ENCODE assay signal across 4 fruit fly cellular contexts in the genomic region with DNA sequence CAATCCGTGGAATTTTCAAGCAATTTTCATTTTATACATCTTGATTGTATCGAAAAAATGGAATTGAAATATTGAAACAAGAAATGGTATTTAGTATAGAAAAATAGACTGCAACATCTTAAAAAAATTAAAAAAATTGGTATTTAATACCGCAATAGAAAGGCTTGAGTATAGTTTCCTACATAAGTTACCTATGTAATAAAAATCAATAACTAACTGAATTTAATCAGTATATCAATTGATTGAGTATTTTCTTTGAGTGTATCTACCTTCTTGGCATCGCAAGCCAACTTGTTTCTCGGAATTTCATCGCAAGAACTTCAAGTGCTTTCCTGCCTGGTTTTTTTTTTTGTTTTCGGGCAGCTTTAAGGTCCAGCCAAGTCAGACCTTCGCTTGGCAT.
TF ChIP-seq lines count a peak whose summit lies in the region.

No protein-coding gene starts in this region.

- no peak for TF ChIP-seq CTCF in whole organism, embryonic (GFP tag; optimal IDR thresholded peaks at IDR 0.05; lab: Kevin White, UChicago)

TF ChIP-seq in whole organism, embryonic, 481 proteins besides CTCF, POLR2A, EP300 and RAD21 (continues in another document):
- TF ChIP-seq CG4730 (GFP tag; IDR thresholded peaks at IDR 0.05; lab: Robert Waterston, UW), result no peak
- no peak for TF ChIP-seq kni (GFP tag; optimal IDR thresholded peaks at IDR 0.05; lab: Kevin White, UChicago)
- TF ChIP-seq CG14710 (tag; optimal IDR thresholded peaks at IDR 0.05; lab: Kevin White, UChicago), result peak; percentile 0
- TF ChIP-seq Xrp1 (GFP tag; IDR thresholded peaks at IDR 0.05; lab: Robert Waterston, UW), result peak; percentile 62; the same call in 1 of the 2 replicates
- TF ChIP-seq unc-4 (GFP tag; IDR thresholded peaks at IDR 0.05; lab: Robert Waterston, UW; ENCODE audit: partially characterized antibody), result no peak
- peak; percentile 36; the same call in 2 of the 3 replicates for TF ChIP-seq tgo (GFP tag; IDR thresholded peaks at IDR 0.05; lab: Robert Waterston, UW)
- TF ChIP-seq fu2 (GFP tag; optimal IDR thresholded peaks at IDR 0.05; lab: Kevin White, UChicago), result no peak
- TF ChIP-seq lola (GFP tag; optimal IDR thresholded peaks at IDR 0.05; lab: Kevin White, UChicago), result peak in 1 of 3 experiments; percentile 38
- TF ChIP-seq CG2712 (tag; optimal IDR thresholded peaks at IDR 0.05; lab: Kevin White, UChicago), result peak; percentile 5
- peak; percentile 43 to 58 for TF ChIP-seq bsh (GFP tag; optimal IDR thresholded peaks at IDR 0.05; lab: Kevin White, UChicago)
- peak; percentile 2 for TF ChIP-seq CG17385 (GFP tag; optimal IDR thresholded peaks at IDR 0.05; lab: Kevin White, UChicago)
- peak; percentile 28 for TF ChIP-seq CG11504 (tag; optimal IDR thresholded peaks at IDR 0.05; lab: Kevin White, UChicago)
- TF ChIP-seq CG7839 (tag; optimal IDR thresholded peaks at IDR 0.05; lab: Kevin White, UChicago), result peak; percentile 13
- TF ChIP-seq Atf-2 (GFP tag; optimal IDR thresholded peaks at IDR 0.05; lab: Kevin White, UChicago), result no peak
- TF ChIP-seq tx (GFP tag; optimal IDR thresholded peaks at IDR 0.05; lab: Kevin White, UChicago), result no peak
- peak; percentile 20; the same call in 1 of the 2 replicates for TF ChIP-seq stc (GFP tag; IDR thresholded peaks at IDR 0.05; lab: Robert Waterston, UW)
- TF ChIP-seq cwo (GFP tag; optimal IDR thresholded peaks at IDR 0.05; lab: Kevin White, UChicago), result no peak
- no peak for TF ChIP-seq jigr1 (GFP tag; IDR thresholded peaks at IDR 0.05; lab: Robert Waterston, UW)
- peak; percentile 9 for TF ChIP-seq CG10267 (tag; optimal IDR thresholded peaks at IDR 0.05; lab: Kevin White, UChicago)
- TF ChIP-seq PHDP (tag; optimal IDR thresholded peaks at IDR 0.05; lab: Kevin White, UChicago), result peak; percentile 21
- no peak for TF ChIP-seq tin (GFP tag; optimal IDR thresholded peaks at IDR 0.05; lab: Kevin White, UChicago)

TF ChIP-seq in whole organism, prepupa, 60 proteins besides CTCF, POLR2A, EP300 and RAD21 (continues in another document):
- peak; percentile 24 for TF ChIP-seq CG1621 (tag; optimal IDR thresholded peaks at IDR 0.05; lab: Kevin White, UChicago)
- peak; percentile 38; the same call in 1 of the 2 replicates for TF ChIP-seq Gug (GFP tag; IDR thresholded peaks at IDR 0.05; lab: Robert Waterston, UW)
- peak; percentile 80 for TF ChIP-seq Eip75B (GFP tag; optimal IDR thresholded peaks at IDR 0.05; lab: Kevin White, UChicago)
- peak; percentile 24 for TF ChIP-seq vri (GFP tag; optimal IDR thresholded peaks at IDR 0.05; lab: Kevin White, UChicago)
- no peak for TF ChIP-seq Hr38 (GFP tag; optimal IDR thresholded peaks at IDR 0.05; lab: Kevin White, UChicago)
- no peak for TF ChIP-seq Eip93F (GFP tag; optimal IDR thresholded peaks at IDR 0.05; lab: Kevin White, UChicago)
- TF ChIP-seq CG15336 (GFP tag; IDR thresholded peaks at IDR 0.05; lab: Robert Waterston, UW), result no peak
- peak; percentile 72 for TF ChIP-seq CG31627 (GFP tag; optimal IDR thresholded peaks at IDR 0.05; lab: Kevin White, UChicago)
- peak; percentile 78 for TF ChIP-seq Smox (GFP tag; optimal IDR thresholded peaks at IDR 0.05; lab: Kevin White, UChicago)
- TF ChIP-seq dac (GFP tag; optimal IDR thresholded peaks at IDR 0.05; lab: Kevin White, UChicago), result no peak
- TF ChIP-seq CG34406 (GFP tag; optimal IDR thresholded peaks at IDR 0.05; lab: Kevin White, UChicago), result peak; percentile 71
- TF ChIP-seq pdm3 (GFP tag; optimal IDR thresholded peaks at IDR 0.05; lab: Kevin White, UChicago), result peak; percentile 55
- peak; percentile 38 for TF ChIP-seq net (GFP tag; optimal IDR thresholded peaks at IDR 0.05; lab: Kevin White, UChicago)
- TF ChIP-seq CG10669 (GFP tag; optimal IDR thresholded peaks at IDR 0.05; lab: Kevin White, UChicago), result peak; percentile 65
- peak; percentile 85 for TF ChIP-seq topi (GFP tag; optimal IDR thresholded peaks at IDR 0.05; lab: Kevin White, UChicago)
- peak; percentile 6 for TF ChIP-seq dsx (GFP tag; optimal IDR thresholded peaks at IDR 0.05; lab: Kevin White, UChicago; ENCODE audit: poor library complexity, severe bottlenecking)
- peak; percentile 96 for TF ChIP-seq Eip78C (GFP tag; lab: Kevin White, UChicago)
- TF ChIP-seq CG8319 (GFP tag; optimal IDR thresholded peaks at IDR 0.05; lab: Kevin White, UChicago), result peak; percentile 49
- TF ChIP-seq CG6854 (GFP tag; optimal IDR thresholded peaks at IDR 0.05; lab: Kevin White, UChicago), result no peak
- peak; percentile 33 for TF ChIP-seq Sox15 (GFP tag; optimal IDR thresholded peaks at IDR 0.05; lab: Kevin White, UChicago)
- no peak for TF ChIP-seq CG11294 (GFP tag; IDR thresholded peaks at IDR 0.05; lab: Robert Waterston, UW)
- TF ChIP-seq Hr4 (GFP tag; optimal IDR thresholded peaks at IDR 0.05; lab: Kevin White, UChicago), result peak; percentile 2

TF ChIP-seq in whole organism, pupa, 21 proteins besides CTCF, POLR2A, EP300 and RAD21:
- peak; percentile 78 for TF ChIP-seq CG15710 (tag; optimal IDR thresholded peaks at IDR 0.05; lab: Kevin White, UChicago)
- TF ChIP-seq rn (GFP tag; IDR thresholded peaks at IDR 0.05; lab: Robert Waterston, UW), result no peak
- TF ChIP-seq CG10348 (GFP tag; IDR thresholded peaks at IDR 0.05; lab: Robert Waterston, UW), result no peak
- TF ChIP-seq CG8301 (tag; optimal IDR thresholded peaks at IDR 0.05; lab: Kevin White, UChicago), result peak; percentile 61
- TF ChIP-seq CG8159 (tag; optimal IDR thresholded peaks at IDR 0.05; lab: Kevin White, UChicago), result peak; percentile 86
- TF ChIP-seq CG13204 (GFP tag; optimal IDR thresholded peaks at IDR 0.05; lab: Kevin White, UChicago), result no peak
- peak; percentile 16 for TF ChIP-seq gl (tag; optimal IDR thresholded peaks at IDR 0.05; lab: Kevin White, UChicago)
- TF ChIP-seq Pif1B (GFP tag; optimal IDR thresholded peaks at IDR 0.05; lab: Kevin White, UChicago), result peak; percentile 47
- peak; percentile 53 for TF ChIP-seq Snoo (tag; optimal IDR thresholded peaks at IDR 0.05; lab: Kevin White, UChicago)
- TF ChIP-seq Ets98B (GFP tag; IDR thresholded peaks at IDR 0.05; lab: Robert Waterston, UW), result no peak
- TF ChIP-seq EcR (GFP tag; optimal IDR thresholded peaks at IDR 0.05; lab: Kevin White, UChicago), result no peak
- peak; percentile 79 for TF ChIP-seq CG14655 (GFP tag; optimal IDR thresholded peaks at IDR 0.05; lab: Kevin White, UChicago)
- no peak for TF ChIP-seq fd96Ca (GFP tag; IDR thresholded peaks at IDR 0.05; lab: Robert Waterston, UW)
- peak; percentile 65 for TF ChIP-seq CG34367 (tag; optimal IDR thresholded peaks at IDR 0.05; lab: Kevin White, UChicago)
- no peak for TF ChIP-seq CG12605 (GFP tag; IDR thresholded peaks at IDR 0.05; lab: Robert Waterston, UW)
- TF ChIP-seq CG32121 (GFP tag; IDR thresholded peaks at IDR 0.05; lab: Robert Waterston, UW), result no peak
- no peak for TF ChIP-seq CG4496 (GFP tag; IDR thresholded peaks at IDR 0.05; lab: Robert Waterston, UW)
- peak; percentile 78 for TF ChIP-seq CG17806 (tag; optimal IDR thresholded peaks at IDR 0.05; lab: Kevin White, UChicago)
- TF ChIP-seq CG9948 (tag; optimal IDR thresholded peaks at IDR 0.05; lab: Kevin White, UChicago), result peak; percentile 84
- no peak for TF ChIP-seq D1 (tag; optimal IDR thresholded peaks at IDR 0.05; lab: Kevin White, UChicago)
- TF ChIP-seq Pif1A (GFP tag; optimal IDR thresholded peaks at IDR 0.05; lab: Kevin White, UChicago), result peak; percentile 56

TF ChIP-seq in whole organism, wandering third instar larva, 38 proteins besides CTCF, POLR2A, EP300 and RAD21 (continues in another document):
- TF ChIP-seq CG32264 (GFP tag; optimal IDR thresholded peaks at IDR 0.05; lab: Kevin White, UChicago) (no peak), Dif (GFP tag; optimal IDR thresholded peaks at IDR 0.05; lab: Kevin White, UChicago; ENCODE audit: partially characterized antibody) (no peak), psq (GFP tag; optimal IDR thresholded peaks at IDR 0.05; lab: Kevin White, UChicago) (peak; percentile 60), Vsx2 (GFP tag; optimal IDR thresholded peaks at IDR 0.05; lab: Kevin White, UChicago; ENCODE audit: partially characterized antibody) (no peak), h (GFP tag; optimal IDR thresholded peaks at IDR 0.05; lab: Kevin White, UChicago) (peak; percentile 66), GATAd (GFP tag; optimal IDR thresholded peaks at IDR 0.05; lab: Kevin White, UChicago) (no peak), usp (GFP tag; optimal IDR thresholded peaks at IDR 0.05; lab: Kevin White, UChicago) (no peak), Jra (GFP tag; optimal IDR thresholded peaks at IDR 0.05; lab: Kevin White, UChicago) (peak; percentile 24), sage (GFP tag; optimal IDR thresholded peaks at IDR 0.05; lab: Kevin White, UChicago) (peak; percentile 7), Sp1 (GFP tag; optimal IDR thresholded peaks at IDR 0.05; lab: Kevin White, UChicago) (peak; percentile 77), dsf (GFP tag; optimal IDR thresholded peaks at IDR 0.05; lab: Kevin White, UChicago; ENCODE audit: borderline replicate concordance) (no peak), jim (GFP tag; optimal IDR thresholded peaks at IDR 0.05; lab: Kevin White, UChicago) (no peak), OdsH (GFP tag; optimal IDR thresholded peaks at IDR 0.05; lab: Kevin White, UChicago) (peak; percentile 67), Hnf4 (GFP tag; optimal IDR thresholded peaks at IDR 0.05; lab: Kevin White, UChicago) (peak; percentile 49), dmrt93B (GFP tag; optimal IDR thresholded peaks at IDR 0.05; lab: Kevin White, UChicago) (peak; percentile 33), HLH106 (tag; optimal IDR thresholded peaks at IDR 0.05; lab: Kevin White, UChicago) (peak; percentile 58), woc (GFP tag; optimal IDR thresholded peaks at IDR 0.05; lab: Kevin White, UChicago) (peak; percentile 75), tai (GFP tag; optimal IDR thresholded peaks at IDR 0.05; lab: Kevin White, UChicago) (no peak), sv (GFP tag; optimal IDR thresholded peaks at IDR 0.05; lab: Kevin White, UChicago) (no peak), rgr (GFP tag; optimal IDR thresholded peaks at IDR 0.05; lab: Kevin White, UChicago) (peak; percentile 55), br (GFP tag; optimal IDR thresholded peaks at IDR 0.05; lab: Kevin White, UChicago) (peak; percentile 52), fru (GFP tag; optimal IDR thresholded peaks at IDR 0.05; lab: Kevin White, UChicago) (peak; percentile 80), Myc (optimal IDR thresholded peaks at IDR 0.05; lab: Kevin White, UChicago) (no peak), brk (GFP tag; optimal IDR thresholded peaks at IDR 0.05; lab: Kevin White, UChicago) (peak; percentile 15), lola (GFP tag; optimal IDR thresholded peaks at IDR 0.05; lab: Kevin White, UChicago) (no peak), pan (optimal IDR thresholded peaks at IDR 0.05; lab: Kevin White, UChicago) (no peak), CrebA (GFP tag; optimal IDR thresholded peaks at IDR 0.05; lab: Kevin White, UChicago; ENCODE audit: borderline replicate concordance) (no peak), Hr78 (GFP tag; optimal IDR thresholded peaks at IDR 0.05; lab: Kevin White, UChicago) (no peak), foxo (GFP tag; optimal IDR thresholded peaks at IDR 0.05; lab: Kevin White, UChicago) (peak in 1 of 2 experiments; percentile 76), ey (GFP tag; optimal IDR thresholded peaks at IDR 0.05; lab: Kevin White, UChicago) (peak; percentile 64)
